Worm (Caenorhabditis elegans) whole organism, L4 larva: ENCODE results near the gene Y94H6A.10.

Experiments used
- D1046.2 ChIP-seq: fragments of 200-800 bp; sonication (Bioruptor generic); IDR thresholded peaks from 2 replicates; pipeline ENCODE4 v1.3.6; 2022; ENCODE audit warnings: missing genetic modification characterization, missing compliant biosample characterization
- T20F7.1 ChIP-seq: fragments of 200-800 bp; sonication (Bioruptor generic); optimal IDR thresholded peaks from 2 replicates; lab custom pipeline; 2018; ENCODE audit warnings: mild to moderate bottlenecking, missing genetic modification characterization, missing compliant biosample characterization
- Y105C5A.15 ChIP-seq: fragments of 200-800 bp; sonication (Bioruptor generic); IDR thresholded peaks from 2 replicates; pipeline ENCODE4 v1.3.6; 2022; ENCODE audit warnings: missing genetic modification characterization, missing compliant biosample characterization
- Y5F2A.4 ChIP-seq: fragments of 200-800 bp; sonication (Bioruptor generic); optimal IDR thresholded peaks from 2 replicates; lab custom pipeline; 2018; ENCODE audit warnings: mild to moderate bottlenecking, missing genetic modification characterization, missing compliant biosample characterization
- Y75B8A.6 ChIP-seq: fragments of 200-800 bp; sonication (Bioruptor generic); IDR thresholded peaks from 2 replicates; pipeline ENCODE4 v1.3.6; 2022; ENCODE audit warnings: missing genetic modification reagents, missing genetic modification characterization, missing compliant biosample characterization
- aha-1 ChIP-seq: fragments of 150-350 bp; peaks from one replicate; lab custom pipeline; 2014; ENCODE audit warnings: missing biosample characterization, missing genetic modification characterization
- aly-2 ChIP-seq: sonication (generic microtip); optimal IDR thresholded peaks from 2 replicates; lab custom pipeline; 2018; ENCODE audit warnings: missing biosample characterization, missing genetic modification characterization
- ama-1 ChIP-seq: fragments of 150-350 bp; optimal IDR thresholded peaks from 2 replicates; lab custom pipeline; 2014; ENCODE audit warnings: inconsistent platforms, mixed read lengths
- arid-1 ChIP-seq: fragments of 200-800 bp; sonication (Bioruptor generic); conservative IDR thresholded peaks from 2 replicates; pipeline ENCODE4 v1.3.6; 2022; ENCODE audit warnings: missing genetic modification reagents, missing genetic modification characterization, missing compliant biosample characterization
- ceh-28 ChIP-seq: fragments of 150-350 bp; optimal IDR thresholded peaks from 2 replicates; lab custom pipeline; 2014; ENCODE audit warnings: missing biosample characterization, missing genetic modification reagents, missing genetic modification characterization
- ceh-62 ChIP-seq: sonication (generic microtip); optimal IDR thresholded peaks from 2 replicates; lab custom pipeline; 2017; ENCODE audit warnings: missing biosample characterization, missing genetic modification characterization
- ctbp-1 ChIP-seq: fragments of 200-800 bp; sonication (Bioruptor generic); IDR thresholded peaks from 2 replicates; pipeline ENCODE4 v1.3.6; 2022; ENCODE audit warnings: missing genetic modification reagents, missing genetic modification characterization, missing compliant biosample characterization
- daf-16 ChIP-seq, 3 experiments: sonication (generic microtip); optimal IDR thresholded peaks; 2 replicates each; lab custom pipeline; 2016 to 2017; ENCODE audit warnings: missing genetic modification characterization in 3 of 3, missing genetic modification reagents in 3 of 3, mild to moderate bottlenecking in 2 of 3, missing compliant biosample characterization in 2 of 3, missing biosample characterization in 1 of 3, moderate library complexity in 1 of 3
- daf-8 ChIP-seq: fragments of 200-800 bp; sonication (Bioruptor generic); IDR thresholded peaks from 2 replicates; pipeline ENCODE4 v1.3.6; 2022; ENCODE audit warnings: missing genetic modification characterization, missing compliant biosample characterization
- egl-43 ChIP-seq: fragments of 200-800 bp; sonication (Bioruptor generic); IDR thresholded peaks from 2 replicates; pipeline ENCODE4 v1.3.6; 2022; ENCODE audit warnings: missing genetic modification reagents, missing genetic modification characterization, missing compliant biosample characterization
- hif-1 ChIP-seq, 2 experiments: sonication (generic microtip); optimal IDR thresholded peaks; 2 replicates each; lab custom pipeline; 2016 to 2017; ENCODE audit warnings: missing compliant biosample characterization in 2 of 2, missing genetic modification characterization in 2 of 2, missing genetic modification reagents in 2 of 2, missing genotype in 2 of 2, mild to moderate bottlenecking in 1 of 2
- lin-1 ChIP-seq: fragments of 200-800 bp; sonication (Bioruptor generic); IDR thresholded peaks from 2 replicates; pipeline ENCODE4 v1.3.6; 2022; ENCODE audit warnings: missing genetic modification reagents, missing genetic modification characterization, missing compliant biosample characterization
- lin-13 ChIP-seq: fragments of 150-350 bp; optimal IDR thresholded peaks from 2 replicates; lab custom pipeline; 2014; ENCODE audit warnings: missing biosample characterization, missing genetic modification reagents, missing genetic modification characterization
- lin-38 ChIP-seq: fragments of 200-800 bp; sonication (Bioruptor generic); IDR thresholded peaks from 2 replicates; pipeline ENCODE4 v1.3.6; 2022; ENCODE audit warnings: missing genetic modification reagents, missing genetic modification characterization, missing compliant biosample characterization
- madf-5 ChIP-seq, 2 experiments: fragments of 200-800 bp; sonication (Bioruptor generic); IDR thresholded peaks; 2 replicates each; pipeline ENCODE4 v1.3.6; 2022; ENCODE audit warnings: missing compliant biosample characterization in 2 of 2, missing genetic modification characterization in 2 of 2
- mdt-29 ChIP-seq: fragments of 200-800 bp; sonication (Bioruptor generic); IDR thresholded peaks from 2 replicates; pipeline ENCODE4 v1.3.6; 2022; ENCODE audit warnings: missing genetic modification reagents, missing genetic modification characterization, missing compliant biosample characterization
- mes-2 ChIP-seq: sonication (generic microtip); optimal IDR thresholded peaks from 2 replicates; lab custom pipeline; 2016; ENCODE audit warnings: missing genotype, mild to moderate bottlenecking, missing genetic modification characterization, missing compliant biosample characterization; ENCODE audit not compliant: poor library complexity, severe bottlenecking
- mxl-2 ChIP-seq: fragments of 200-800 bp; sonication (Bioruptor generic); conservative IDR thresholded peaks from 2 replicates; pipeline ENCODE4 v1.3.6; 2022; ENCODE audit warnings: missing genetic modification reagents, missing genetic modification characterization, missing compliant biosample characterization
- nhr-102 ChIP-seq: sonication (generic microtip); optimal IDR thresholded peaks from 2 replicates; lab custom pipeline; 2016; ENCODE audit warnings: mild to moderate bottlenecking, missing genetic modification characterization, moderate library complexity, missing compliant biosample characterization
- nhr-11 ChIP-seq: fragments of 150-350 bp; optimal IDR thresholded peaks from 2 replicates; lab custom pipeline; 2014; ENCODE audit warnings: missing biosample characterization, missing genetic modification characterization
- nhr-111 ChIP-seq: fragments of 200-800 bp; sonication (Bioruptor generic); optimal IDR thresholded peaks from 2 replicates; lab custom pipeline; 2018; ENCODE audit warnings: mild to moderate bottlenecking, missing genetic modification characterization, missing compliant biosample characterization
- nhr-237 ChIP-seq: sonication (generic microtip); optimal IDR thresholded peaks from 2 replicates; lab custom pipeline; 2017; ENCODE audit warnings: missing biosample characterization, missing genetic modification characterization
- nhr-48 ChIP-seq: sonication (generic microtip); optimal IDR thresholded peaks from 2 replicates; lab custom pipeline; 2016; ENCODE audit warnings: mild to moderate bottlenecking, missing genetic modification characterization, missing compliant biosample characterization
- pqm-1 ChIP-seq: sonication (generic microtip); optimal IDR thresholded peaks from 2 replicates; lab custom pipeline; 2017; ENCODE audit warnings: missing biosample characterization, missing genetic modification characterization
- saeg-2 ChIP-seq: fragments of 200-800 bp; sonication (Bioruptor generic); IDR thresholded peaks from 2 replicates; pipeline ENCODE4 v1.3.6; 2022; ENCODE audit warnings: missing genetic modification reagents, missing genetic modification characterization, missing compliant biosample characterization
- unc-62 ChIP-seq, 3 experiments: fragments of 150-350 bp in 1 of 3; sonication (generic microtip); optimal IDR thresholded peaks in 2 of 3; peaks in 1 of 3; 1 replicate in 1 of 3; 2 replicates in 2 of 3; lab custom pipeline; 2014 to 2017; ENCODE audit warnings: missing biosample characterization in 3 of 3, missing genetic modification characterization in 3 of 3, missing genetic modification reagents in 3 of 3, missing genotype in 1 of 3
- vab-7 ChIP-seq: fragments of 200-800 bp; sonication (Bioruptor generic); IDR thresholded peaks from 2 replicates; pipeline ENCODE4 v1.3.6; 2022; ENCODE audit warnings: missing genetic modification reagents, missing genetic modification characterization, missing compliant biosample characterization
- zfp-3 ChIP-seq: fragments of 200-800 bp; sonication (Bioruptor generic); conservative IDR thresholded peaks from 2 replicates; pipeline ENCODE4 v1.3.6; 2022; ENCODE audit warnings: missing genetic modification reagents, missing genetic modification characterization, missing compliant biosample characterization
- ztf-11 ChIP-seq: fragments of 150-350 bp; optimal IDR thresholded peaks from 2 replicates; lab custom pipeline; 2014; ENCODE audit warnings: missing biosample characterization, missing genetic modification characterization

Y94H6A.10 gene

ce11 chrIV:2710203-2710935 is at the start of gene Y94H6A.10:
Gene Y94H6A.10 (minus strand): TSS chrIV:2710666.
- TF ChIP-seq ama-1 (lab: Kevin White, UChicago): peak; percentile 79
- TF ChIP-seq lin-13 (GFP tag; lab: Kevin White, UChicago): peak; percentile 44
- no peak for TF ChIP-seq pqm-1 (tag; lab: Kevin White, UChicago)
- no peak for TF ChIP-seq nhr-48
- peak; percentile 97 for TF ChIP-seq aha-1
- TF ChIP-seq unc-62 (GFP tag; optimal IDR thresholded peaks at IDR 0.05 in 1 of 2; lab: Kevin White, UChicago): peak in 1 of 2 experiments; percentile 72
- no peak for TF ChIP-seq unc-62 (tag; optimal IDR thresholded peaks at IDR 0.05; lab: Kevin White, UChicago)
- TF ChIP-seq nhr-102 (tag; lab: Kevin White, UChicago): no peak
- TF ChIP-seq Y5F2A.4 (GFP tag; lab: Kevin White, UChicago): no peak
- TF ChIP-seq egl-43: 0 out of 2 replicates have a peak, but pooled peaks have one; percentile 26
- TF ChIP-seq mes-2 (tag; lab: Kevin White, UChicago): no peak
- no peak for TF ChIP-seq nhr-237 (tag; lab: Kevin White, UChicago)
- TF ChIP-seq daf-16 (GFP tag; optimal IDR thresholded peaks at IDR 0.05; lab: Kevin White, UChicago): no peak
- peak; percentile 18 for TF ChIP-seq daf-16 (tag; optimal IDR thresholded peaks at IDR 0.05; lab: Kevin White, UChicago)
- TF ChIP-seq arid-1 (GFP tag; lab: Robert Waterston, UW): 0 out of 2 replicates have a peak, but pooled peaks have one; percentile 7

- no peak for TF ChIP-seq Y75B8A.6 (GFP tag; lab: Robert Waterston, UW)
- TF ChIP-seq Y5F2A.4 (GFP tag; lab: Kevin White, UChicago): no peak
- no peak for TF ChIP-seq aly-2
- TF ChIP-seq daf-8 (GFP tag; lab: Robert Waterston, UW): no peak
- no peak for TF ChIP-seq ceh-62 (tag; lab: Kevin White, UChicago)
- no peak for TF ChIP-seq ztf-11 (tag; lab: Kevin White, UChicago)
- no peak for TF ChIP-seq nhr-111 (GFP tag; lab: Kevin White, UChicago)
- no peak for TF ChIP-seq mxl-2 (GFP tag; lab: Robert Waterston, UW)
- no peak for TF ChIP-seq ceh-28 (tag; lab: Kevin White, UChicago)
- no peak for TF ChIP-seq hif-1 (tag; optimal IDR thresholded peaks at IDR 0.05; lab: Kevin White, UChicago)
- TF ChIP-seq T20F7.1 (GFP tag; lab: Kevin White, UChicago): no peak
Observed at ce11 chrIV:2759163-2759562, 48.7 kb upstream of the Y94H6A.10 start, which contains the start of gene Y54G2A.38. Gene Y54G2A.38 (plus strand): TSS chrIV:2759463.

- peak in 1 of 2 experiments; percentile 66 for TF ChIP-seq unc-62 (GFP tag; optimal IDR thresholded peaks at IDR 0.05 in 1 of 2; lab: Kevin White, UChicago)
- TF ChIP-seq unc-62 (tag; optimal IDR thresholded peaks at IDR 0.05; lab: Kevin White, UChicago): no peak
- no peak for TF ChIP-seq ceh-62 (tag; lab: Kevin White, UChicago)
- no peak for TF ChIP-seq vab-7 (GFP tag; lab: Robert Waterston, UW)
- TF ChIP-seq aha-1: peak; percentile 59
- no peak for TF ChIP-seq nhr-11 (tag; lab: Kevin White, UChicago)
- TF ChIP-seq, all 104 proteins: peak for 2
Observed at ce11 chrIV:2758079-2758478, 47.6 kb upstream of the Y94H6A.10 start.

ce11 chrIV:2756073-2756472 is 45.6 kb upstream of the Y94H6A.10 start:
- TF ChIP-seq mdt-29 (peak; percentile 89), zfp-3 (GFP tag; lab: Robert Waterston, UW) (0 out of 2 replicates have a peak, but pooled peaks have one; percentile 34), lin-38 (GFP tag; lab: Robert Waterston, UW) (peak; percentile 59), Y105C5A.15 (GFP tag; lab: Robert Waterston, UW) (peak; percentile 92), madf-5 (GFP tag; IDR thresholded peaks at IDR 0.05; lab: Robert Waterston, UW) (0 out of 4 replicates have a peak, but pooled peaks of 1 of the 2 experiments have one; percentile 21), ctbp-1 (GFP tag; lab: Robert Waterston, UW) (peak; percentile 54; the same call in 1 of the 2 replicates), D1046.2 (GFP tag; lab: Robert Waterston, UW) (0 out of 2 replicates have a peak, but pooled peaks have one; percentile 56), egl-43 (peak; percentile 57; the same call in 1 of the 2 replicates), lin-1 (GFP tag; lab: Robert Waterston, UW) (peak; percentile 54; the same call in 1 of the 2 replicates), saeg-2 (peak; percentile 59; the same call in 1 of the 2 replicates)
- TF ChIP-seq, all 104 proteins: peak for 10; not testable (repeated sequence) for 94
